Worm (Caenorhabditis elegans) whole organism, L1 larva: Measurements from ENCODE around the gene Y40C5A.4.

Source experiments
- Y116A8C.19 ChIP-seq: sonication (generic microtip); optimal IDR thresholded peaks from 2 replicates; lab custom pipeline; 2016; ENCODE audit warnings: missing compliant biosample characterization, missing genetic modification characterization, borderline replicate concordance
- alr-1 ChIP-seq: fragments of 200-800 bp; sonication (Bioruptor generic); optimal IDR thresholded peaks from 2 replicates; lab custom pipeline; 2018; ENCODE audit warnings: borderline replicate concordance, mild to moderate bottlenecking, missing genetic modification characterization, missing compliant biosample characterization
- ama-1 ChIP-seq: fragments of 150-350 bp; optimal IDR thresholded peaks from 2 replicates; lab custom pipeline; 2014
- blmp-1 ChIP-seq: fragments of 150-350 bp; optimal IDR thresholded peaks from 2 replicates; lab custom pipeline; 2014; ENCODE audit warnings: missing biosample characterization, missing genetic modification characterization
- ceh-82 ChIP-seq, 3 experiments: fragments of 150-350 bp in 1 of 3; sonication (generic microtip) in 2 of 3; optimal IDR thresholded peaks; 2 replicates each; lab custom pipeline; 2014 to 2017; ENCODE audit warnings: missing biosample characterization in 3 of 3, missing genetic modification characterization in 3 of 3
- ceh-88 ChIP-seq: fragments of 200-800 bp; sonication (Bioruptor generic); IDR thresholded peaks from 2 replicates; pipeline ENCODE4 v1.3.6; 2022; ENCODE audit warnings: missing genetic modification characterization, missing compliant biosample characterization
- ceh-90 ChIP-seq: sonication (generic microtip); optimal IDR thresholded peaks from 2 replicates; lab custom pipeline; 2016; ENCODE audit warnings: missing genetic modification characterization, missing compliant biosample characterization
- ces-1 ChIP-seq: fragments of 150-350 bp; optimal IDR thresholded peaks from 2 replicates; lab custom pipeline; 2014; ENCODE audit warnings: missing biosample characterization, missing genetic modification reagents, missing genetic modification characterization
- dpl-1 ChIP-seq, 3 experiments: fragments of 150-350 bp in 2 of 3; sonication (generic microtip) in 1 of 3; optimal IDR thresholded peaks; 2 replicates each; lab custom pipeline; 2014 to 2017; ENCODE audit warnings: missing biosample characterization in 3 of 3, missing genetic modification characterization in 3 of 3, missing genetic modification reagents in 3 of 3
- efl-1 ChIP-seq, 4 experiments: fragments of 150-350 bp; optimal IDR thresholded peaks in 3 of 4; peaks in 1 of 4; 1 replicate in 1 of 4; 2 replicates in 3 of 4; lab custom pipeline; 2014; ENCODE audit warnings: missing biosample characterization in 2 of 4, missing genetic modification characterization in 2 of 4, missing genetic modification reagents in 2 of 4
- efl-3 ChIP-seq: fragments of 200-800 bp; sonication (Bioruptor generic); optimal IDR thresholded peaks from 2 replicates; lab custom pipeline; 2018; ENCODE audit warnings: mild to moderate bottlenecking, missing genetic modification characterization, missing compliant biosample characterization
- egl-13 ChIP-seq: sonication (generic microtip); optimal IDR thresholded peaks from 2 replicates; lab custom pipeline; 2016; ENCODE audit warnings: missing genotype, missing genetic modification reagents, missing genetic modification characterization, missing compliant biosample characterization
- elt-2 ChIP-seq: sonication (generic microtip); optimal IDR thresholded peaks from 2 replicates; lab custom pipeline; 2016; ENCODE audit warnings: missing genetic modification characterization, mild to moderate bottlenecking, inconsistent platforms, missing compliant biosample characterization, missing genetic modification reagents
- elt-3 ChIP-seq, 6 experiments: fragments of 150-350 bp in 1 of 6; sonication (generic microtip); optimal IDR thresholded peaks; 2 replicates each; lab custom pipeline; 2017 to 2018; ENCODE audit warnings: missing biosample characterization in 6 of 6, missing genetic modification characterization in 6 of 6, inconsistent platforms in 1 of 6
- ets-5 ChIP-seq: fragments of 200-800 bp; sonication (Bioruptor generic); IDR thresholded peaks from 2 replicates; pipeline ENCODE4 v1.3.6; 2022; ENCODE audit warnings: missing genetic modification characterization, missing compliant biosample characterization
- fkh-8 ChIP-seq: sonication (generic microtip); optimal IDR thresholded peaks from 2 replicates; lab custom pipeline; 2016; ENCODE audit warnings: mild to moderate bottlenecking, missing genetic modification characterization, missing compliant biosample characterization
- grh-1 ChIP-seq: fragments of 200-800 bp; sonication (Bioruptor generic); IDR thresholded peaks from 2 replicates; pipeline ENCODE4 v1.3.6; 2022; ENCODE audit warnings: missing genetic modification reagents, missing genetic modification characterization, missing compliant biosample characterization
- hlh-17 ChIP-seq: fragments of 200-800 bp; sonication (Bioruptor generic); optimal IDR thresholded peaks from 2 replicates; lab custom pipeline; 2018; ENCODE audit warnings: missing genetic modification characterization, mild to moderate bottlenecking, missing compliant biosample characterization, moderate library complexity, borderline replicate concordance
- hlh-4 ChIP-seq: sonication (generic microtip); optimal IDR thresholded peaks from 2 replicates; lab custom pipeline; 2016; ENCODE audit warnings: mild to moderate bottlenecking, missing genetic modification characterization, missing compliant biosample characterization
- jun-1 ChIP-seq: fragments of 150-350 bp; optimal IDR thresholded peaks from 2 replicates; lab custom pipeline; 2014; ENCODE audit warnings: missing biosample characterization, missing genetic modification reagents, missing genetic modification characterization
- lin-14 ChIP-seq: fragments of 200-800 bp; sonication (Bioruptor generic); optimal IDR thresholded peaks from 2 replicates; lab custom pipeline; 2018; ENCODE audit warnings: mild to moderate bottlenecking, missing genetic modification characterization, moderate library complexity, missing compliant biosample characterization
- lin-15B ChIP-seq: fragments of 150-350 bp; sonication (generic microtip); optimal IDR thresholded peaks from 3 replicates; lab custom pipeline; 2014; ENCODE audit warnings: missing biosample characterization, missing genetic modification characterization
- lin-39 ChIP-seq: fragments of 150-350 bp; optimal IDR thresholded peaks from 2 replicates; lab custom pipeline; 2014; ENCODE audit warnings: missing biosample characterization, missing genetic modification reagents, missing genetic modification characterization
- lir-3 ChIP-seq: sonication (generic microtip); optimal IDR thresholded peaks from 2 replicates; lab custom pipeline; 2016; ENCODE audit warnings: mild to moderate bottlenecking, missing genetic modification characterization, moderate library complexity, missing compliant biosample characterization; ENCODE audit not compliant: poor library complexity
- lsy-2 ChIP-seq, 2 experiments: fragments of 150-350 bp; optimal IDR thresholded peaks; 2 replicates each; lab custom pipeline; 2014; ENCODE audit warnings: missing biosample characterization in 2 of 2, missing genetic modification characterization in 2 of 2
- mab-9 ChIP-seq: fragments of 200-800 bp; sonication (Bioruptor generic); IDR thresholded peaks from 2 replicates; pipeline ENCODE4 v1.3.6; 2022; ENCODE audit warnings: missing genetic modification reagents, missing genetic modification characterization, missing compliant biosample characterization
- mdl-1 ChIP-seq, 2 experiments: fragments of 150-350 bp; optimal IDR thresholded peaks; 2 replicates each; lab custom pipeline; 2014 to 2017; ENCODE audit warnings: missing biosample characterization in 2 of 2, missing genetic modification characterization in 2 of 2, inconsistent platforms in 1 of 2
- nhr-12 ChIP-seq: sonication (generic microtip); optimal IDR thresholded peaks from 2 replicates; lab custom pipeline; 2017; ENCODE audit warnings: missing biosample characterization, missing genetic modification characterization
- nhr-19 ChIP-seq: fragments of 200-800 bp; sonication (Bioruptor generic); conservative IDR thresholded peaks from 2 replicates; pipeline ENCODE4 v1.3.6; 2022; ENCODE audit warnings: missing genetic modification characterization, missing compliant biosample characterization
- nhr-20 ChIP-seq: sonication (generic microtip); optimal IDR thresholded peaks from 2 replicates; lab custom pipeline; 2016; ENCODE audit warnings: mild to moderate bottlenecking, missing genetic modification characterization, missing compliant biosample characterization
- nhr-47 ChIP-seq: sonication (generic microtip); optimal IDR thresholded peaks from 2 replicates; lab custom pipeline; 2016; ENCODE audit warnings: mild to moderate bottlenecking, missing genetic modification characterization, moderate library complexity, missing compliant biosample characterization
- nhr-71 ChIP-seq: sonication (generic microtip); optimal IDR thresholded peaks from 2 replicates; lab custom pipeline; 2016; ENCODE audit warnings: mild to moderate bottlenecking, missing genetic modification characterization, moderate library complexity, missing compliant biosample characterization
- nhr-76 ChIP-seq: sonication (generic microtip); optimal IDR thresholded peaks from 2 replicates; lab custom pipeline; 2017; ENCODE audit warnings: missing biosample characterization, missing genetic modification characterization
- nhr-77 ChIP-seq: fragments of 150-350 bp; optimal IDR thresholded peaks from 2 replicates; lab custom pipeline; 2014; ENCODE audit warnings: missing biosample characterization, missing genetic modification characterization
- pag-3 ChIP-seq: sonication (generic microtip); optimal IDR thresholded peaks from 2 replicates; lab custom pipeline; 2017; ENCODE audit warnings: missing genetic modification characterization, mild to moderate bottlenecking, missing compliant biosample characterization, antibody characterized with exemption, borderline replicate concordance; ENCODE audit not compliant: insufficient read depth
- pax-3 ChIP-seq: fragments of 200-800 bp; sonication (Bioruptor generic); optimal IDR thresholded peaks from 2 replicates; lab custom pipeline; 2018; ENCODE audit warnings: mild to moderate bottlenecking, missing genetic modification characterization, moderate library complexity, missing compliant biosample characterization
- rnt-1 ChIP-seq: sonication (generic microtip); optimal IDR thresholded peaks from 2 replicates; lab custom pipeline; 2016; ENCODE audit warnings: mild to moderate bottlenecking, missing genetic modification characterization, moderate library complexity, missing compliant biosample characterization
- snpc-4 ChIP-seq: fragments of 150-350 bp; optimal IDR thresholded peaks from 2 replicates; lab custom pipeline; 2014; ENCODE audit warnings: missing biosample characterization, missing genetic modification characterization
- snu-23 ChIP-seq: sonication (generic microtip); optimal IDR thresholded peaks from 2 replicates; lab custom pipeline; 2016; ENCODE audit warnings: missing genetic modification characterization, missing compliant biosample characterization
- sox-4 ChIP-seq: sonication (generic microtip); optimal IDR thresholded peaks from 2 replicates; lab custom pipeline; 2016; ENCODE audit warnings: missing genetic modification characterization, missing compliant biosample characterization
- sptf-1 ChIP-seq: fragments of 150-350 bp; optimal IDR thresholded peaks from 2 replicates; lab custom pipeline; 2014; ENCODE audit warnings: missing biosample characterization, missing genetic modification characterization
- unc-130 ChIP-seq: fragments of 150-350 bp; optimal IDR thresholded peaks from 2 replicates; lab custom pipeline; 2017; ENCODE audit warnings: missing biosample characterization, missing genetic modification characterization, inconsistent platforms
- unc-62 ChIP-seq: fragments of 150-350 bp; optimal IDR thresholded peaks from 2 replicates; lab custom pipeline; 2014; ENCODE audit warnings: missing biosample characterization, missing genetic modification reagents, missing genetic modification characterization
- unc-98 ChIP-seq: fragments of 200-800 bp; sonication (Bioruptor generic); IDR thresholded peaks from 2 replicates; pipeline ENCODE4 v1.3.6; 2022; ENCODE audit warnings: missing genetic modification characterization, missing compliant biosample characterization
- vab-15 ChIP-seq: sonication (generic microtip); optimal IDR thresholded peaks from 2 replicates; lab custom pipeline; 2017; ENCODE audit warnings: missing genotype, mild to moderate bottlenecking, missing genetic modification characterization, missing compliant biosample characterization
- xbp-1 ChIP-seq: sonication (generic microtip); optimal IDR thresholded peaks from 2 replicates; lab custom pipeline; 2016; ENCODE audit warnings: missing genetic modification characterization, missing compliant biosample characterization
- zag-1 ChIP-seq: fragments of 150-350 bp; optimal IDR thresholded peaks from 2 replicates; lab custom pipeline; 2014; ENCODE audit warnings: missing biosample characterization, missing genetic modification characterization
- zip-4 ChIP-seq: fragments of 200-800 bp; sonication (Bioruptor generic); optimal IDR thresholded peaks from 2 replicates; lab custom pipeline; 2018; ENCODE audit warnings: mild to moderate bottlenecking, missing genetic modification characterization, moderate library complexity, missing compliant biosample characterization
- ztf-11 ChIP-seq, 2 experiments: sonication (generic microtip); optimal IDR thresholded peaks; 2 replicates each; lab custom pipeline; 2016 to 2017; ENCODE audit warnings: missing genetic modification characterization in 2 of 2, missing biosample characterization in 1 of 2, missing compliant biosample characterization in 1 of 2

Y40C5A.4 gene

DNA sequence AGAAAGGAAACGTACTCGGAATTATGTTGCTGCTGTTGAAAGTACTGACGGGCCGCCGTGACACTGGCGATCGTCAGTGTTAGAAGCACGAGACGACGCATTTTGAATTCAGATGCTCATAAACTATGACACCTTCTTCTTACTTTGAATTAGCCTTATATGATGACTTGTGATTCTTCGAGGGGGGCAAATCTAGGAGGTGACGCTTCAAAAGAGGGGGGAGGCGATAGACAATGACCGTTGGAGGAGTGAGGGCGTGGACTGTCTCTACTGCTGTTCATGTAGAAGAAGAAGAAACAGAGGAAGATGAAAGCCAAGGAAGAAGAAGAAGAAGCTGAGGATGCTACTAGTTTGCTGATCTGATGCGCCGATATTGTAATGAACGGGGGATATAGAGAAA lies 18.2 kb downstream of the Y40C5A.4 start, which contains the start of gene daf-42:
Gene daf-42 (minus strand): TSS at position 101 of the 400 bp plus-strand sequence.
- TF ChIP-seq unc-130 (no peak), efl-1 (optimal IDR thresholded peaks at IDR 0.05; lab: Kevin White, UChicago) (no peak), efl-1 (GFP tag; optimal IDR thresholded peaks at IDR 0.05 in 1 of 2; lab: Kevin White, UChicago) (peak in 1 of 2 experiments; percentile 81)

DNA sequence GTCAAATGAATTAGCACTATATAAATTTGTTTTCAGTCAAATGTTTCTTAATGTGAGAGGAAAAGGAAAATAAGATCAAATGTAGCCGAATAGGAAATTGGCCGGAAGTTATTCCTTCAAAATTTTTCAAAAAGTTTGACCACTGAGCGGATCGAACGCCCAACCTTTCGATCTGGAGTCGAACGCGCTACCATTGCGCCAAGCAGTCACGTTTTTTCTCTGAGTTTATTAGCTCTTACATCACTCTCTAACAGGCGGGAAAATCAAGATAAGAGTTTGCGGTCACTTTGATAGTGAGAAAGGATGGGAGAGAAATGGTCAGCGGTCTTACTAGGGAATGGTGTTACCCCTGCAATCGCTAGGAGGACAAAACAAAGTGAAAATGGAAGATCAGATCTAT lies 20.9 kb downstream of the Y40C5A.4 start:
- TF ChIP-seq elt-2 (tag; lab: Kevin White, UChicago) (no peak), efl-3 (GFP tag; lab: Kevin White, UChicago) (no peak), unc-98 (no peak), ces-1 (GFP tag; lab: Kevin White, UChicago) (no peak), zip-4 (no peak), lin-39 (tag; lab: Kevin White, UChicago) (no peak), elt-3 (tag; optimal IDR thresholded peaks at IDR 0.05; lab: Kevin White, UChicago) (peak in 2 of 6 experiments; percentile 18 to 29), dpl-1 (GFP tag; optimal IDR thresholded peaks at IDR 0.05; lab: Kevin White, UChicago) (peak in 1 of 3 experiments; percentile 2), nhr-77 (peak; percentile 0), mdl-1 (tag; optimal IDR thresholded peaks at IDR 0.05; lab: Kevin White, UChicago) (peak in 1 of 2 experiments; percentile 25), lir-3 (tag; lab: Kevin White, UChicago) (no peak), nhr-20 (tag; lab: Kevin White, UChicago) (no peak), fkh-8 (tag; lab: Kevin White, UChicago) (no peak), ama-1 (no peak), pag-3 (tag; lab: Kevin White, UChicago) (no peak), zag-1 (tag; lab: Kevin White, UChicago) (no peak), Y116A8C.19 (tag; lab: Kevin White, UChicago) (no peak), rnt-1 (tag; lab: Kevin White, UChicago) (peak; percentile 75), ceh-88 (GFP tag; lab: Robert Waterston, UW) (no peak), lsy-2 (tag; optimal IDR thresholded peaks at IDR 0.05; lab: Kevin White, UChicago) (no peak), vab-15 (no peak), efl-1 (optimal IDR thresholded peaks at IDR 0.05; lab: Kevin White, UChicago) (peak in 1 of 2 experiments; percentile 29), efl-1 (GFP tag; optimal IDR thresholded peaks at IDR 0.05 in 1 of 2; lab: Kevin White, UChicago) (peak in 1 of 2 experiments; percentile 90), mab-9 (GFP tag; lab: Robert Waterston, UW) (no peak), nhr-71 (tag; lab: Kevin White, UChicago) (no peak), nhr-12 (no peak), pax-3 (tag; lab: Kevin White, UChicago) (no peak), hlh-4 (tag; lab: Kevin White, UChicago) (no peak), sptf-1 (no peak), egl-13 (tag; lab: Kevin White, UChicago) (no peak), grh-1 (no peak), blmp-1 (tag; lab: Kevin White, UChicago) (no peak), snu-23 (GFP tag; lab: Kevin White, UChicago) (no peak), lin-15B (tag; lab: Kevin White, UChicago) (no peak), ceh-82 (tag; optimal IDR thresholded peaks at IDR 0.05; lab: Kevin White, UChicago) (no peak), nhr-19 (peak; percentile 57), alr-1 (tag; lab: Kevin White, UChicago) (no peak), nhr-47 (no peak), ceh-90 (tag; lab: Kevin White, UChicago) (no peak), snpc-4 (tag; lab: Kevin White, UChicago) (no peak), hlh-17 (GFP tag; lab: Kevin White, UChicago) (no peak), jun-1 (tag; lab: Kevin White, UChicago) (no peak), unc-62 (no peak), sox-4 (tag; lab: Kevin White, UChicago) (no peak), lin-14 (GFP tag; lab: Kevin White, UChicago) (peak; percentile 16), ets-5 (no peak), xbp-1 (tag; lab: Kevin White, UChicago) (no peak), nhr-76 (tag; lab: Kevin White, UChicago) (no peak), ztf-11 (tag; optimal IDR thresholded peaks at IDR 0.05; lab: Kevin White, UChicago) (no peak)
